Worm (Caenorhabditis elegans): ENCODE data around the gene hizr-1.

The hizr-1 gene

DNA sequence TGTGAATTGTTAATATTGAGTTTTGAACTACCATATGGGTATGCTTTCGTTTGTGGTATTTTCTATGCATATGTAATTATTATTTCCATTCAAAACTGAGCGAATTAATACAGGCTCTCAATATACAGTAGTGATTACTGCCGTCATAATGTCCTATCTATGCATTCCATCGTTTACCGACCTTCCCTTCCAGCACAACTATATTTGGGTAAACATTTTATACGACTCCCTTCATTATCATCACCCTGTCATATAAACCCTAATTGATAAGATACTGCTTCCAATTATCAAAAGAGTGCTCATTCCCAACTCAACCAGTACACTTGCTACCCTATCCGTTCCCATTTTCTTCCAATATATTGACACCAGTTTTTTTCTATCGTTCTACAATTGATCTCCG, 28.2 kb upstream of the hizr-1 start:
- TF ChIP-seq nhr-25 (tag; optimal IDR thresholded peaks at IDR 0.05) (no peak), elt-2 (tag; optimal IDR thresholded peaks at IDR 0.05) (peak; percentile 86), pqm-1 (tag; optimal IDR thresholded peaks at IDR 0.05) (peak; percentile 59), jun-1 (tag; optimal IDR thresholded peaks at IDR 0.05) (peak; percentile 6)

DNA sequence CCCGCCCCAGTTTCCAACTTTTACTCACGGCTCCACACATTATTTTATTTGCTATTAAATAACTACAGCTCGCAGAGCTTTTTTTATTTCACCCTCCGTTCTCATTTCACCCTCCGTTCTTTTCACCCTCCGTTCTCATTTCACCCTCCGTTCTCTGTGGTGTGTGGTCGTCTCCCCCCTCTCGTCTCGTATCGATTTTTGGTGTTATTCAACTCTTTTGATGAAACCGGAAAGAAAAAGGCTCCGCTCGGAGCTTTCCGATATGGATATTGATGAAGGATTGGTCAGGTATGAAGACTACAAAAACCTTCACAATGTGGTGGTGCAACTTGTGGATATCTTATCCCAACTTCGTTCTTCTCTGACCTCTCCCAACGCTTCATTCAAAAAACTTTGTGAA, 27.6 kb upstream of the hizr-1 start:
- TF ChIP-seq ceh-9 (tag; optimal IDR thresholded peaks at IDR 0.05) (no peak), pqm-1 (tag; optimal IDR thresholded peaks at IDR 0.05) (no peak), ceh-82 (tag; optimal IDR thresholded peaks at IDR 0.05) (no peak), nhr-76 (tag; optimal IDR thresholded peaks at IDR 0.05) (no peak), nhr-28 (tag; optimal IDR thresholded peaks at IDR 0.05) (no peak), nhr-43 (tag; optimal IDR thresholded peaks at IDR 0.05; ENCODE audit: poor library complexity, severe bottlenecking) (no peak), lsy-12 (tag; optimal IDR thresholded peaks at IDR 0.05) (no peak), fkh-2 (tag; optimal IDR thresholded peaks at IDR 0.05) (no peak), nhr-23 (tag; optimal IDR thresholded peaks at IDR 0.05) (no peak), snpc-4 (tag; optimal IDR thresholded peaks at IDR 0.05) (no peak), lin-39 (tag; optimal IDR thresholded peaks at IDR 0.05) (no peak), pha-4 (tag; optimal IDR thresholded peaks at IDR 0.05) (no peak), lin-15B (tag; optimal IDR thresholded peaks at IDR 0.05) (no peak), elt-3 (tag; optimal IDR thresholded peaks at IDR 0.05) (no peak), egl-27 (tag; optimal IDR thresholded peaks at IDR 0.05) (no peak)

ce11 chrX:11296683-11297365, 21.3 kb upstream of the hizr-1 start, which contains the start of gene inx-2:
Gene inx-2 (minus strand): TSS chrX:11296733.
- TF ChIP-seq egl-27 (tag; optimal IDR thresholded peaks at IDR 0.05) (no peak), ceh-16 (tag; optimal IDR thresholded peaks at IDR 0.05) (no peak), ZK546.5 (tag; optimal IDR thresholded peaks at IDR 0.05) (no peak), nhr-12 (tag; optimal IDR thresholded peaks at IDR 0.05) (no peak), nhr-25 (tag; optimal IDR thresholded peaks at IDR 0.05) (no peak), lin-15B (tag; optimal IDR thresholded peaks at IDR 0.05) (no peak), elt-1 (tag; optimal IDR thresholded peaks at IDR 0.05) (no peak), nhr-23 (tag; optimal IDR thresholded peaks at IDR 0.05) (no peak)

DNA sequence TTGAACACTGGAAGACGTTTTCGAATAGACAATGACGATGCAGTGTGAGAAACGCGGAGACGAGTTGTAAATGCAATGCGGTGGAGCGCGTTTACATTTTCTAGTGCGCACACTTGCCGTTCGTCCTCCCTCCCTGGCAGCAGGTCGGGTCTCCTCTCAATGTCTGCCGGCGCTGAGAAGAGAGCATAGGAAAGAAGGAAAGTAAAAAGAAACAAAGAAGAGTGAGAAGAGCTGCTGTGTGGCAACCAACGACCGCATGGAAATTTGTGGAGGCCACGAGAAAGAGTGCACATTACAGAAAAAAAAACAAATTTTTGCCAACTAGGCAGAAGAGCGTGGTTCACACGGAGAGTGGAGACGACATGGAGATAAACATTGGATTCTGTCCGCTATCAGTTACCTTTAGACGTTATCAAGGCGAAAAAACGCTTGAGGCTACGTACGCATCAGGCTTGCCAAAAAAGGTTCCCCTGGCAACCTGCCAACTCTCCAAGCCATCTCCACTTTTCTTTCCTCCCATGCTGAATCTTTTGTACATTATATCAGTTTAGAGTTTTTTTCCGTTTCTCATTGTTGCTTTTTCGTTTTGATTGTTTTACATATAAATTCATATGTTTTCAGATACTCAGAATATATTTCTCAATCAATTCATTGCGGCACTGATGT, 18.3 kb upstream of the hizr-1 start, which contains the start of the genes snrp-40.1 and F08G12.3:
Gene snrp-40.1, minus strand, starts transcription at position 143 of the 666 bp plus-strand sequence.
Gene F08G12.3, plus strand, starts transcription at position 616 of the 666 bp plus-strand sequence.
- TF ChIP-seq ceh-28 (tag; optimal IDR thresholded peaks at IDR 0.05) (peak; percentile 28), elt-1 (tag; optimal IDR thresholded peaks at IDR 0.05) (peak; percentile 36), pqm-1 (tag; optimal IDR thresholded peaks at IDR 0.05) (peak; percentile 71), R02D3.7 (tag; optimal IDR thresholded peaks at IDR 0.05) (no peak), mdl-1 (tag; optimal IDR thresholded peaks at IDR 0.05) (peak; percentile 36), nfya-1 (tag; optimal IDR thresholded peaks at IDR 0.05; ENCODE audit: insufficient read depth) (peak; percentile 87), jun-1 (tag; optimal IDR thresholded peaks at IDR 0.05) (peak; percentile 72), nhr-23 (tag; optimal IDR thresholded peaks at IDR 0.05) (peak; percentile 68), egl-5 (tag; optimal IDR thresholded peaks at IDR 0.05) (peak; percentile 72), fkh-10 (GFP tag; optimal IDR thresholded peaks at IDR 0.05) (peak; percentile 12), nhr-43 (tag; optimal IDR thresholded peaks at IDR 0.05; ENCODE audit: poor library complexity, severe bottlenecking) (peak; percentile 40), lin-15B (tag; optimal IDR thresholded peaks at IDR 0.05) (peak; percentile 77), unc-39 (tag; optimal IDR thresholded peaks at IDR 0.05) (no peak), skn-1 (tag; optimal IDR thresholded peaks at IDR 0.05) (peak; percentile 45), sea-2 (GFP tag; optimal IDR thresholded peaks at IDR 0.05) (no peak), egl-27 (tag; optimal IDR thresholded peaks at IDR 0.05) (no peak), eor-1 (tag; optimal IDR thresholded peaks at IDR 0.05) (no peak), hmg-11 (tag; optimal IDR thresholded peaks at IDR 0.05) (peak; percentile 91), elt-3 (tag; optimal IDR thresholded peaks at IDR 0.05) (peak in 1 of 3 experiments; percentile 7), elt-2 (tag; optimal IDR thresholded peaks at IDR 0.05) (peak; percentile 81), pha-4 (tag; optimal IDR thresholded peaks at IDR 0.05) (peak; percentile 93), snpc-4 (tag; optimal IDR thresholded peaks at IDR 0.05) (peak; percentile 89), fos-1 (tag; optimal IDR thresholded peaks at IDR 0.05) (no peak), tbx-2 (tag; optimal IDR thresholded peaks at IDR 0.05) (peak; percentile 57), ceh-9 (tag; optimal IDR thresholded peaks at IDR 0.05) (no peak), lsy-12 (tag; optimal IDR thresholded peaks at IDR 0.05) (peak; percentile 34), nhr-12 (tag; optimal IDR thresholded peaks at IDR 0.05) (no peak), nhr-25 (tag; optimal IDR thresholded peaks at IDR 0.05) (peak; percentile 89), ztf-4 (tag; optimal IDR thresholded peaks at IDR 0.05) (no peak), lin-39 (tag; optimal IDR thresholded peaks at IDR 0.05) (peak; percentile 89), nhr-11 (tag; optimal IDR thresholded peaks at IDR 0.05) (no peak)

Data from whole organism, L3 larva.